Fruit fly (Drosophila melanogaster) whole organism, wandering third instar larva: ENCODE results near the gene Prx2.

Experiments used
- Abd-B ChIP-seq: fragments of >200 bp; optimal IDR thresholded peaks from 2 replicates; lab custom pipeline; 2017; ENCODE audit warnings: missing biosample characterization, missing genetic modification characterization
- CrebA ChIP-seq: fragments of 200-800 bp; sonication (Bioruptor generic); optimal IDR thresholded peaks from 2 replicates; lab custom pipeline; 2016; ENCODE audit warnings: missing biosample characterization, mild to moderate bottlenecking, missing genetic modification characterization, borderline replicate concordance
- Dif ChIP-seq: fragments of 200-275, 200-300 bp; sonication (Bioruptor generic); optimal IDR thresholded peaks from 2 replicates; lab custom pipeline; 2018; ENCODE audit warnings: missing biosample characterization, missing genetic modification characterization; ENCODE audit not compliant: partially characterized antibody
- HLH106 ChIP-seq: fragments of 200-800 bp; optimal IDR thresholded peaks from 3 replicates; lab custom pipeline; 2019; ENCODE audit warnings: missing biosample characterization, mild to moderate bottlenecking, missing genetic modification characterization, moderate library complexity
- Hr83 ChIP-seq: fragments of 200-300 bp; sonication (Bioruptor generic); optimal IDR thresholded peaks from 2 replicates; lab custom pipeline; 2016; ENCODE audit warnings: missing biosample characterization, mild to moderate bottlenecking, missing genetic modification characterization, moderate library complexity; ENCODE audit not compliant: poor library complexity, severe bottlenecking
- Jra ChIP-seq: sonication (Bioruptor generic); optimal IDR thresholded peaks from 2 replicates; lab custom pipeline; 2016; ENCODE audit warnings: missing biosample characterization, missing genetic modification characterization
- Mio ChIP-seq: sonication (Bioruptor generic); optimal IDR thresholded peaks from 2 replicates; lab custom pipeline; 2016; ENCODE audit warnings: missing biosample characterization, missing genetic modification characterization
- Myc ChIP-seq: fragments of >200 bp; optimal IDR thresholded peaks from 2 replicates; lab custom pipeline; 2017
- N ChIP-seq: fragments of >200 bp; optimal IDR thresholded peaks from 2 replicates; lab custom pipeline; 2018; ENCODE audit warnings: missing biosample characterization, missing external identifiers, missing genetic modification characterization
- OdsH ChIP-seq: fragments of 200-800 bp; sonication (Bioruptor generic); optimal IDR thresholded peaks from 2 replicates; lab custom pipeline; 2016; ENCODE audit warnings: missing biosample characterization, mild to moderate bottlenecking, missing genetic modification characterization
- Rel ChIP-seq, 2 experiments: fragments of 200-800 bp; sonication (Bioruptor generic) in 1 of 2; optimal IDR thresholded peaks; 2 replicates in 1 of 2; 3 replicates in 1 of 2; lab custom pipeline; 2016 to 2019; ENCODE audit warnings: mild to moderate bottlenecking in 2 of 2, missing biosample characterization in 2 of 2, missing genetic modification characterization in 2 of 2, moderate library complexity in 1 of 2
- Sp1 ChIP-seq: fragments of 200-800 bp; sonication (Bioruptor generic); optimal IDR thresholded peaks from 3 replicates; lab custom pipeline; 2019; ENCODE audit warnings: missing biosample characterization, mild to moderate bottlenecking, missing genetic modification characterization, moderate library complexity
- br ChIP-seq: fragments of 200-800 bp; sonication (Bioruptor generic); optimal IDR thresholded peaks from 2 replicates; lab custom pipeline; 2016; ENCODE audit warnings: missing biosample characterization, missing genetic modification characterization
- dl ChIP-seq, 2 experiments: fragments of 175-275, 200-275 bp in 1 of 2; fragments of 200-275 bp in 1 of 2; sonication (Bioruptor generic); optimal IDR thresholded peaks; lab custom pipeline; 2018; ENCODE audit warnings: mild to moderate bottlenecking in 2 of 2, missing biosample characterization in 2 of 2, missing genetic modification characterization in 2 of 2, moderate library complexity in 2 of 2; ENCODE audit not compliant: partially characterized antibody in 2 of 2, insufficient read depth in 1 of 2
- dmrt93B ChIP-seq: fragments of 200-800 bp; sonication (Bioruptor generic); optimal IDR thresholded peaks from 2 replicates; lab custom pipeline; 2018; ENCODE audit warnings: missing biosample characterization, mild to moderate bottlenecking, missing genetic modification characterization
- dsf ChIP-seq: sonication (Bioruptor generic); optimal IDR thresholded peaks from 2 replicates; lab custom pipeline; 2016; ENCODE audit warnings: missing biosample characterization, missing genetic modification characterization, borderline replicate concordance
- foxo ChIP-seq, 2 experiments: fragments of 200-800 bp; sonication (Bioruptor generic); optimal IDR thresholded peaks; 2 replicates in 1 of 2; 3 replicates in 1 of 2; lab custom pipeline; 2016 to 2017; ENCODE audit warnings: missing biosample characterization in 2 of 2, missing genetic modification characterization in 2 of 2
- h ChIP-seq: fragments of 200-800 bp; sonication (Bioruptor generic); optimal IDR thresholded peaks from 3 replicates; lab custom pipeline; 2016; ENCODE audit warnings: missing biosample characterization, mild to moderate bottlenecking, missing genetic modification characterization
- jim ChIP-seq: fragments of 175-275, 200-325 bp; sonication (Bioruptor generic); optimal IDR thresholded peaks from 2 replicates; lab custom pipeline; 2016; ENCODE audit warnings: missing biosample characterization, mild to moderate bottlenecking, missing genetic modification characterization
- lola ChIP-seq: fragments of >200 bp; optimal IDR thresholded peaks from 2 replicates; lab custom pipeline; 2017; ENCODE audit warnings: missing biosample characterization, missing genetic modification characterization
- psq ChIP-seq: fragments of 200-800 bp; sonication (Bioruptor generic); optimal IDR thresholded peaks from 3 replicates; lab custom pipeline; 2017; ENCODE audit warnings: missing biosample characterization, mild to moderate bottlenecking, missing genetic modification characterization, moderate library complexity
- sage ChIP-seq: fragments of 200-800 bp; sonication (Bioruptor generic); optimal IDR thresholded peaks from 2 replicates; lab custom pipeline; 2016; ENCODE audit warnings: missing biosample characterization, mild to moderate bottlenecking, missing genetic modification characterization
- sv ChIP-seq: fragments of 200-800 bp; sonication (Bioruptor generic); optimal IDR thresholded peaks from 3 replicates; lab custom pipeline; 2016; ENCODE audit warnings: missing biosample characterization, missing genetic modification characterization
- tai ChIP-seq: sonication (Bioruptor generic); optimal IDR thresholded peaks from 2 replicates; lab custom pipeline; 2016; ENCODE audit warnings: missing biosample characterization, missing genetic modification characterization
- usp ChIP-seq: fragments of >200 bp; optimal IDR thresholded peaks from 2 replicates; lab custom pipeline; 2017; ENCODE audit warnings: missing biosample characterization, missing genetic modification characterization
- woc ChIP-seq: sonication (Bioruptor generic); optimal IDR thresholded peaks from 2 replicates; lab custom pipeline; 2016; ENCODE audit warnings: missing biosample characterization, mild to moderate bottlenecking, missing genetic modification characterization

Prx2 gene

DNA sequence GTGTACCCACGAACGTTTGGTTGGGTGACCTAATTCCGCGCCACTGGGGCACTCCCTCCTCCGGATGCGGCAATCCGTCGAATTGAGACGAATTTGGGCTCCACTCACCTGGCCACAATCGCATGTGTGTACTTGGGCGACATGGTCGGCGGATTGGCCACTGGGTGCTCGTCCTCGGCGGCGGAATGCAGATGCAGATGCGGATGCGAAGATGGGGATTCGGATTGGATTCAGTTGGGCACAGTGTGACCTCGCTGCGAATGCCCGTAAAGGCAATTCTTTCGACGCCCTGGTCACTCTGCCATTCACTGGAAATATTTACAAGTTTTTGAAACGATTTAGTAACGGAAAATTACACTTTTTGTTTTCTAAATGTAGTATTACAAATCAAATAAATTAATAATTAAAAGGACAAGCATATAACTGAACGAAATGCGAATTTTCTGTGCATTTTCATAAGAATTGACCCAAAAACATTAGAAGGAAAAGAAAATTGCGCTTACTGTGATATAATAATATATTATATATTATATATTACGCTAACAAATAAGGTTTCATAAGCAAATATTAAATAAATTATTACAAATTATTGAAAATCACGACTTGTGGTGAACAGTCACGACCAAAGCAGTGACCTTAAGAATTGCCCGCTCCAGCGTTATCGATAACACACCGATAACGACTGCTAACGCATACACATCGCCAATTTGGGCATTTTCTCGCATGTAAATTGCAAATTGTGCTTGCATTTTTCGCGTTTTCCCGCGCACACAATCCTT is 33.0 kb upstream of the Prx2 start, which contains the start of gene CG1622:
TSS of gene CG1622 (plus strand) at position 678 of the 779 bp plus-strand sequence.
- TF ChIP-seq sage (GFP tag; lab: Kevin White, UChicago) (no peak), psq (GFP tag; lab: Kevin White, UChicago) (peak; percentile 32), Hr83 (no peak), sv (GFP tag; lab: Kevin White, UChicago) (peak; percentile 14), Rel (GFP tag; optimal IDR thresholded peaks at IDR 0.05; lab: Kevin White, UChicago) (no peak), Rel (tag; optimal IDR thresholded peaks at IDR 0.05; lab: Kevin White, UChicago) (peak; percentile 56), foxo (GFP tag; optimal IDR thresholded peaks at IDR 0.05; lab: Kevin White, UChicago) (peak in 1 of 2 experiments; percentile 49), HLH106 (tag; lab: Kevin White, UChicago) (peak; percentile 59), Jra (no peak), Sp1 (GFP tag; lab: Kevin White, UChicago) (peak; percentile 42), tai (GFP tag; lab: Kevin White, UChicago) (no peak)

DNA sequence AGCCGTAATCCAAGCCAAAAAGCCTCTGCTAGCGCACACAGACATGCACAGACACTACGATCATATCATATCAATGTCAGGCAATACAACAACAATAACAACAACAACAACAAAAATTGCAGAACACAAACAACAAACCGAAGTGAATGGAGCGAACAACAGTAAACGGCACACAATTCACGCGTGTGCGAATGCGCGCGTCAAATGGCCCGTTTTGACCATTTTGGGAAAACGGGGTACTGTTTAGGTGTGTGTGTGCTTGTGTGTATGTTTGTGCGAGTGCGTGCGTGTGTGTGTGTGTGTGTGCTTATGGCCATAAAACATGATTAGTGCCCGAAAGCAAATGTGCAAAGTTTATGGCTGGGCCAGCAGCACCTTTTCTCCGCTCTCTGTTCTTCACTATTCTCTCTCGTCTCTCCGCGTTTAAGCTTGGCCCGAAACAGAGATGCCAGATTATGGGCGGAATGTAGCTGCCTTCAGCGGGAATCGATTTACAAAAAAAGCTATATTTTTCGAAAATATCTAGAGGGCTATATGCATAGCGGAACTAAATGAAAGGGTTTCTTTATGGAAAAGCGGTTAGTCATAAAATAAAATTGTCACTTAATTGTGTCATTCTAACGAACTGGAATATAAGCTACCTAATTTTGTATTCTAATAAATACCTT is 28.7 kb upstream of the Prx2 start:
- TF ChIP-seq br (GFP tag; lab: Kevin White, UChicago) (no peak), psq (GFP tag; lab: Kevin White, UChicago) (no peak), Dif (GFP tag; lab: Kevin White, UChicago) (peak; percentile 17), dl (GFP tag; optimal IDR thresholded peaks at IDR 0.05; lab: Kevin White, UChicago; ENCODE audit: insufficient read depth in 1 of 2, partially characterized antibody in 2 of 2) (no peak), woc (GFP tag; lab: Kevin White, UChicago) (peak; percentile 30), N (GFP tag; lab: Kevin White, UChicago) (no peak), HLH106 (tag; lab: Kevin White, UChicago) (no peak), dmrt93B (GFP tag; lab: Kevin White, UChicago) (no peak), CrebA (GFP tag; lab: Kevin White, UChicago) (no peak), usp (GFP tag; lab: Kevin White, UChicago) (no peak), Myc (lab: Kevin White, UChicago) (peak; percentile 59)

DNA sequence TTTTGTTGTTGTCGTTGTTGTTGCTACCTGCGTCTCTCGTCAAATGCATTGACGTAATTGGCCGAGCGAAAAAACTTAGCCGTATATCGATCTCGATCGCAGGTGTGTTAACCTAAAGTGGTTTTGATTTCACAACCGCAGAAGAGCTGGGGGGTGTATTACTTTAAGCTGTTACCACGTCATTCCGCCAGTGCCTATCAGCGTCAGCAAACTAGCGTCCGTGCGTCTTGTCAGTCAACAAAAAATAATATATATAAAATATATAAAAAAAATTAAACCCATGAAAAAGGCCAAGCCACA is 27.4 kb upstream of the Prx2 start, which contains the start of gene CG1764:
TSS of gene CG1764 (minus strand) at position 101 of the 300 bp plus-strand sequence.
- TF ChIP-seq h: no peak
- TF ChIP-seq HLH106 (tag; lab: Kevin White, UChicago): no peak
- TF ChIP-seq woc (GFP tag; lab: Kevin White, UChicago): no peak
- no peak for TF ChIP-seq usp (GFP tag; lab: Kevin White, UChicago)
- TF ChIP-seq sage (GFP tag; lab: Kevin White, UChicago): no peak
- TF ChIP-seq lola (GFP tag; lab: Kevin White, UChicago): no peak
- TF ChIP-seq, all 38 proteins: peak for 0

DNA sequence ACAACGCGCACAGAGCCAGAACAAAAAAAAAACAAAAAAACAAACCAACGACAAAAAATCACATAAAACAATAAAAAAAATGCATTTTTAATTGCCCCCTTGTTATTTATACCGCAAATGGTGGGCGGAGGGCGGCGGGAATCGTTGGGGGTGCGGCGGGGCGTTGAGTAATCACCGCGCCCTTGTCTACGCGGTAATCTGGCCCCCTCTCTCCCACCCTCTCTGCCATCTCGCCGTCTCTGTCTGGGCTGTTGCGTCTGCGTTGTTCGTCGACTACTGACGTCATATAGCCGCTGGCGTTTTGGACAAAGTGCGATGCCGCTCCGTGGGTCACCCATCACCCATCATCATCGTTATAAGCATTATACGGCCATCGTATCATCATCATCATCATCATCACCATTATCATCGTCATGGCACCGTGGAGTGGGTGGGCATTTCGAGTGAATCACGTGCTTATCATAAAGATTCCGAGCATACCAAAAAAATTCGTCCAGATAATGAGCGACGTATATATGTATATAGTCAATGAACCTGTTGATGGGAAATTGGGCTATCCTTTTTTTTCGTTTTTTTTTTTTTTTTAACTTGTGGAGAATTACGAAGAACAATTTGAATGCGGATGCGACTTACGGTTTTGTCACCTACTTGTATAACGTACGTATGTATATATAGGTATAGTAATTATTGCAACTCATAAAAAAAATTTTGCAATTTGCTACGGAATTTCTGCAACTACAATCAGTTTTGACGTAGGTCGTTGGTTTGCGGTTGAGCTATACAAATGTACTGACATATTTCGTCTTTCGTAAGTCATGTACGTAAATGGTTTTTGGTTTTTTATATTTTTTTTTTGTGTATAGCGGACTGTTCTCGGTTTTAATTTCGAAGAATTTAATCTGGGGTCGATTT is 26.8 kb upstream of the Prx2 start:
- TF ChIP-seq h: peak; percentile 11
- TF ChIP-seq Dif (GFP tag; lab: Kevin White, UChicago): no peak
- no peak for TF ChIP-seq jim
- no peak for TF ChIP-seq HLH106 (tag; lab: Kevin White, UChicago)
- TF ChIP-seq Myc (lab: Kevin White, UChicago): no peak
- peak; percentile 73 for TF ChIP-seq Sp1 (GFP tag; lab: Kevin White, UChicago)
- peak; percentile 13 for TF ChIP-seq psq (GFP tag; lab: Kevin White, UChicago)
- TF ChIP-seq Rel (GFP tag; optimal IDR thresholded peaks at IDR 0.05; lab: Kevin White, UChicago): no peak
- peak; percentile 74 for TF ChIP-seq Rel (tag; optimal IDR thresholded peaks at IDR 0.05; lab: Kevin White, UChicago)
- no peak for TF ChIP-seq CrebA (GFP tag; lab: Kevin White, UChicago)
- TF ChIP-seq Abd-B (GFP tag; lab: Kevin White, UChicago): no peak
- TF ChIP-seq Jra: peak; percentile 27

DNA sequence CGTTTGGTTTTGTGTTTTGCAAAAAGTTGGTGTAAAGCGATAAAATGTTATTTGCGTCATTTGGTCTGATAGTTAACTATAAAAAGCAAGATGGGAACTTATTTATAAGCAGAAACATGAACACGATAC is 26.2 kb upstream of the Prx2 start, which contains the start of gene IP3K2:
TSS of gene IP3K2 (plus strand) at position 107 of the 129 bp plus-strand sequence.
- TF ChIP-seq lola (GFP tag; lab: Kevin White, UChicago) (no peak), Mio (no peak), OdsH (GFP tag; lab: Kevin White, UChicago) (no peak), dl (GFP tag; optimal IDR thresholded peaks at IDR 0.05; lab: Kevin White, UChicago; ENCODE audit: insufficient read depth in 1 of 2, partially characterized antibody in 2 of 2) (no peak), dsf (GFP tag; lab: Kevin White, UChicago) (no peak), Myc (lab: Kevin White, UChicago) (no peak)
